Worm (Caenorhabditis elegans) whole organism, midembryonic: ENCODE data around the gene C37C3.2.

Source experiments
- T22C8.4 ChIP-seq: fragments of 200-800 bp; sonication (Bioruptor generic); IDR thresholded peaks from 2 replicates; pipeline ENCODE4 v1.3.6; 2022; ENCODE audit warnings: missing genetic modification characterization, missing compliant biosample characterization
- cog-1 ChIP-seq: sonication (generic microtip); optimal IDR thresholded peaks from 2 replicates; lab custom pipeline; 2016; ENCODE audit warnings: missing genetic modification characterization, missing compliant biosample characterization
- flt-1 ChIP-seq: fragments of 200-800 bp; sonication (Bioruptor generic); IDR thresholded peaks from 2 replicates; pipeline ENCODE4 v1.3.6; 2022; ENCODE audit warnings: missing genetic modification characterization, missing compliant biosample characterization
- klf-2 ChIP-seq: fragments of 200-800 bp; sonication (Bioruptor generic); conservative IDR thresholded peaks from 2 replicates; pipeline ENCODE4 v1.3.6; 2022; ENCODE audit warnings: missing genetic modification reagents, missing genetic modification characterization, missing compliant biosample characterization
- med-1 ChIP-seq: sonication (generic microtip); optimal IDR thresholded peaks from 2 replicates; lab custom pipeline; 2017; ENCODE audit warnings: missing genetic modification characterization, mild to moderate bottlenecking, missing compliant biosample characterization, antibody characterized with exemption, missing genetic modification reagents; ENCODE audit not compliant: insufficient read depth
- ref-1 ChIP-seq: fragments of 200-800 bp; sonication (Bioruptor generic); conservative IDR thresholded peaks from 2 replicates; pipeline ENCODE4 v1.3.6; 2022; ENCODE audit warnings: missing genetic modification reagents, missing genetic modification characterization, missing compliant biosample characterization
- tab-1 ChIP-seq: fragments of 200-800 bp; sonication (Bioruptor generic); IDR thresholded peaks from 2 replicates; pipeline ENCODE4 v1.3.6; 2022; ENCODE audit warnings: missing genetic modification characterization, missing compliant biosample characterization
- ztf-23 ChIP-seq: fragments of 200-800 bp; sonication (Bioruptor generic); IDR thresholded peaks from 2 replicates; pipeline ENCODE4 v1.3.6; 2022; ENCODE audit warnings: missing genetic modification reagents, missing genetic modification characterization, missing compliant biosample characterization
- ztf-29 ChIP-seq: fragments of 200-800 bp; sonication (Bioruptor generic); IDR thresholded peaks from 2 replicates; pipeline ENCODE4 v1.3.6; 2022; ENCODE audit warnings: missing genetic modification reagents, missing genetic modification characterization, missing compliant biosample characterization

Gene C37C3.2

ce11 chrV:7861792-7862191 is 6.0 kb downstream of the C37C3.2 start, which contains the start of gene C37C3.17:
Gene C37C3.17 (minus strand): TSS chrV:7861892.
- no peak for TF ChIP-seq T22C8.4
- no peak for TF ChIP-seq ref-1
- TF ChIP-seq klf-2: no peak
- TF ChIP-seq flt-1 (GFP tag; lab: Robert Waterston, UW): no peak
- TF ChIP-seq med-1: no peak
- no peak for TF ChIP-seq tab-1 (GFP tag; lab: Robert Waterston, UW)

DNA sequence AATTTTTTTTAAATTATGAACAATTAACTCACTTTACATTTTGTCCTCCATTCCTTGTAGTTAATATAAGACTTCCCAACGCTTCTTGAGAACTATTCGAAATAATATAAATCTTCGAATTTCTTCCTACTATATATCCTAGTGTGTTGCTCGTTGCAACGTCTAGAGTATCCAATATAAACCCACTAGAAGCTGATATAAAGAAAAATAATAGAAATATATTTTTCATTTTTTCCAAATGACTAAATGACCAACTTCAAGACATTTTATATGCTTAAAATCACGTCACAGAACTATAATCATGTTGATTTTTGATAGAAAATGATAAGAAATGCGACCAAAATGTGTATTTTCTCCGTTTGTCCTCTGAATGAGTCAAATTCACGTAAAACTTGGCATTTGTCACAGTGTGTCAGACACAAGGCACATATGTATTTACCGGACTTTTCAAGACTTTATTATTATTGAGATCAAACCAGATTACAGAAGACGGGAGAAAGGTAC is 7.3 kb downstream of the C37C3.2 start, which contains the start of gene C37C3.10:
Gene C37C3.10, minus strand, starts transcription at position 51 of the 504 bp plus-strand sequence.
- no peak for TF ChIP-seq klf-2
- TF ChIP-seq cog-1 (tag; lab: Kevin White, UChicago): no peak
- TF ChIP-seq flt-1 (GFP tag; lab: Robert Waterston, UW): no peak
- TF ChIP-seq T22C8.4: no peak
- no peak for TF ChIP-seq tab-1 (GFP tag; lab: Robert Waterston, UW)
- TF ChIP-seq ref-1: no peak
- no peak for TF ChIP-seq med-1
- no peak for TF ChIP-seq ztf-29 (GFP tag; lab: Robert Waterston, UW)

ce11 chrV:7864663-7865062 is 8.9 kb downstream of the C37C3.2 start, which contains the start of gene C37C3.11:
Gene C37C3.11 (minus strand): TSS chrV:7864763.
- TF ChIP-seq ref-1 (no peak), T22C8.4 (no peak), ztf-23 (no peak), tab-1 (GFP tag; lab: Robert Waterston, UW) (no peak), flt-1 (GFP tag; lab: Robert Waterston, UW) (no peak), cog-1 (tag; lab: Kevin White, UChicago) (no peak), klf-2 (no peak), med-1 (no peak), ztf-29 (GFP tag; lab: Robert Waterston, UW) (no peak)

DNA sequence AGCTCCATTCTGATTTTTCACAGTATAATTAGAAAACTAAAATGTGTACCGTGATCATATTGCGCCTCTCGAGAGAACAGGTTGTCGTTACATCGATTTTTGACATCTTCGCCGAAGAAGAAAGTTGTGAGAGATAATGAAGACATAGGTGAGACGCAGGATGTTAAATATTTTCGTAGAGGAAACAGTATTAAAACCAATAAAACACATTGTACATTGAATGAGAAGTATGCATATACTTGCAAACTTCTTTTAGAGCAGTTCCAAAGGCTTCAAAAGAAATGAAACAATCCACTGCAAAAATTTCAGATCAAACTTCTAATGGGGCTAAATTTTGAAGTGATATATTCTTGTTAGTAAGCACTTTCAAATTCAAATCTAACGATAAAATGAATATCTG is 15.0 kb downstream of the C37C3.2 start, which contains the start of gene nipi-4:
Gene nipi-4, minus strand, starts transcription at position 101 of the 400 bp plus-strand sequence.
- TF ChIP-seq klf-2: no peak
- no peak for TF ChIP-seq cog-1 (tag; lab: Kevin White, UChicago)
- TF ChIP-seq med-1: no peak
- TF ChIP-seq flt-1 (GFP tag; lab: Robert Waterston, UW): no peak
- TF ChIP-seq T22C8.4: no peak
- no peak for TF ChIP-seq ztf-29 (GFP tag; lab: Robert Waterston, UW)
- no peak for TF ChIP-seq ztf-23
- no peak for TF ChIP-seq ref-1
- no peak for TF ChIP-seq tab-1 (GFP tag; lab: Robert Waterston, UW)

DNA sequence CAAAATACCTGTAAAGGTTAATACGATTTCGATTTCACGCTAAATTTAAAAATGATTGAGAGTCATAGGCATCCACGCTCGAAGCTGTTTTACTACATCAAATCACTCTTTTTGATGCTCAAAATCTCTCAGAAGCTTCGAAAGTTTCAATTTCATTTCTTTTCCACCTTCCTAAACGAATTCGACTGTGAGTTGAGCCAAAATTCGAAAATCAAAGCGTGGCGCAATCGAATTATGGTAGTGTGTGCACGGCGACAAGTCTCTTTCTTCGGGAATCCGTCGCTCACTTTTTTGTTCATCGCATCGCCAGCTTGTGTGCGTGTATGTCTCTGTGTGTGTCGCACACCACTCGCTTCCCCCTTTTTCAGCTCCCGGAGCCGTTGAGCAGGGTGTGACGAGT is 17.2 kb downstream of the C37C3.2 start:
- TF ChIP-seq cog-1 (tag; lab: Kevin White, UChicago) (no peak), T22C8.4 (no peak), med-1 (no peak), flt-1 (GFP tag; lab: Robert Waterston, UW) (no peak), tab-1 (GFP tag; lab: Robert Waterston, UW) (no peak), ztf-23 (no peak), klf-2 (no peak), ref-1 (no peak), ztf-29 (GFP tag; lab: Robert Waterston, UW) (no peak)

DNA sequence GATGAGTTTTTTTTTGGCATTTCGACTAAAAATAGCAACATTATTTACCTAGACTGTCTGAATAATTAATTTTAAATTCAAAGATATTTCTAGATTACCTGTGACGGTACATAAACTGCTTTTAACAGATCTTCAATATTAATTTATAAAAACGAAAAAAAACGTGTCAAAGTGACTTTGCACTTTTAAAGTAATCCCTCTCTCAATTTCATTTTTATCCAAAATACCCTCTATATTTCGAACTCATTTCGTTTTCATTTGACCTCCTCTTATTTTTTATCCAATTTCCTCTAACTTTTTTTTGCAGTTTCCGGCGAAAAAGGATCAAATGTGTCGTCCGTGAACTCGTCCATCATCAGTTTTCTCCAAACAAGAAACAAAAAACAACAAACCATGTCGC is 19.7 kb downstream of the C37C3.2 start, which contains the start of gene F40A3.4:
Gene F40A3.4, plus strand, starts transcription at position 301 of the 400 bp plus-strand sequence.
- TF ChIP-seq ztf-29 (GFP tag; lab: Robert Waterston, UW) (no peak), ref-1 (no peak), ztf-23 (no peak), cog-1 (tag; lab: Kevin White, UChicago) (no peak), tab-1 (GFP tag; lab: Robert Waterston, UW) (no peak)

DNA sequence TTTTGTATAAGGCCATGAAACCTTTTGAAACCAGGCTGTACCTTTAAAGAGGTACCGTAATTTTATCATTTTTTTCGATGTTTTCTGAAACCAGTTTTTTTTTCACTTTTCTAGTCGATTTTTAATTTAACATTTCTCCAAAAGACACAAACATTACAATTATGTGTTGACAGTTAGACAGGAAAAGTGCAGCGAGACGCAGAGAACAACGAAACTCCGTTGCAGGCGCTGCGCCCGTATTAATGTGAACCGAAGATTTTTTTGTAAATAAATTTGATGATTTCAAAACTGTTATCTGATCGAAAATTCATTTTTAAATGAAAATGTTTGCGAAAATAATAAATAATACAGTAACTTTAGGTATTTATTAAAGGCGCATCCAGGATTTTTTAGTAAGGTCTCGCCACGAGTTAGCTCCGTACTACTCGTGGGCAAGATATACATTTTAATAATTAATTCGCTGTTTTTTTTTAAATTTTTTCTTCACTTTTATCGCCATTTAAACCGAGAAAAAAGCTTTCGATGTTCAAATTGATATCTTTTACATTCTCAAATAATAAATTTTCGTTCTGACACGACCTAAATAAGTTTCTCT is 21.2 kb downstream of the C37C3.2 start, which contains the start of gene F40A3.3:
Gene F40A3.3, plus strand, starts transcription at position 564 of the 595 bp plus-strand sequence.
- no peak for TF ChIP-seq med-1
- TF ChIP-seq ztf-23: no peak
- no peak for TF ChIP-seq tab-1 (GFP tag; lab: Robert Waterston, UW)
- no peak for TF ChIP-seq cog-1 (tag; lab: Kevin White, UChicago)
- no peak for TF ChIP-seq klf-2
- no peak for TF ChIP-seq ref-1
- no peak for TF ChIP-seq flt-1 (GFP tag; lab: Robert Waterston, UW)
- TF ChIP-seq T22C8.4: no peak
- TF ChIP-seq ztf-29 (GFP tag; lab: Robert Waterston, UW): no peak

DNA sequence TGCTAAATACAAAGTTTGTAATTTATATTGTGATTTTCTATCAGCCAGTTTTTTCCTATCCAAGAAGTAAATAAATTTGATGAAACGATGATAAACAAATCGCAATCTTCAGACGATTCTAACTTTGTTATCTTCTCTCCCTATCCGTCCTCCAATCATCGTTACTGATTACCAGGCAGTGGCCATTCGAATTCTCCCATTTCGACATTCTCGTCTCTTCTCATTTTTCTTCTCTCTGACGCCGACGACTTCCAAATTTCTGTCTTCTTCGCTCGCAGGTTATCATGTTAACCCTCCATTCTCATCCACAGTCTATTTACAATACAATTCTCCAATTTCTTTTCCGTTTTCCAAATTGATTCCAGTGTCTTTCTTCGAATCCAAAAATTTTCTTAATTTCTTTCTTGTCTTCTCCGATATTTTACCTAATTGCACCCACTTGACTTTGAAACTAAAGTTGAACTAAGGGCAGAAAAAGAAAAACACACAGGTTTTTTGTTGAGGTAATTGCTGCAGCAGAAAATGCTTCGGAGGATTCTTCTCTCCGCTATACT is 22.7 kb downstream of the C37C3.2 start, which contains the start of gene F40A3.2:
Gene F40A3.2, plus strand, starts transcription at position 504 of the 554 bp plus-strand sequence.
- TF ChIP-seq tab-1 (GFP tag; lab: Robert Waterston, UW): no peak

DNA sequence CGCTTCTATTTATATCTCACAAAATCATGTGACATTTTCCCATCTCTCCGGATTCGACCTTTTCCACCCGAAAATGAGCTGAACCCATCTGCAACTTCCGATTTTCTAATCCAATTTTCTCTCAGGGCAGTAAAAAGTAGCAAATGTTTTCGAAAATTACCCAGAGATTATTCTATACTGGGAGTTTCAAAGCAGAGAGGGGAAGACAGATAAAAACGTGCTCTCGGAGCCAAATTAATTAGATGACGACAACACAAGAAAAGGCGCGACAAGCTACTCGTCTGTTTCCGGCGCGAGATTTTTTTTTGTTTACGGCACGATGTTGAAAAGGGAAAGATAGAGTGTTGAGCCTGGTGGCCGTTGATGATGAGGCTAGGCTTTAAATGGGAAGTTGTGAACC is 28.7 kb downstream of the C37C3.2 start:
- TF ChIP-seq cog-1 (tag; lab: Kevin White, UChicago) (no peak), ztf-23 (no peak), T22C8.4 (no peak), ztf-29 (GFP tag; lab: Robert Waterston, UW) (no peak), klf-2 (no peak), flt-1 (GFP tag; lab: Robert Waterston, UW) (no peak), med-1 (no peak), tab-1 (GFP tag; lab: Robert Waterston, UW) (no peak), ref-1 (no peak)

DNA sequence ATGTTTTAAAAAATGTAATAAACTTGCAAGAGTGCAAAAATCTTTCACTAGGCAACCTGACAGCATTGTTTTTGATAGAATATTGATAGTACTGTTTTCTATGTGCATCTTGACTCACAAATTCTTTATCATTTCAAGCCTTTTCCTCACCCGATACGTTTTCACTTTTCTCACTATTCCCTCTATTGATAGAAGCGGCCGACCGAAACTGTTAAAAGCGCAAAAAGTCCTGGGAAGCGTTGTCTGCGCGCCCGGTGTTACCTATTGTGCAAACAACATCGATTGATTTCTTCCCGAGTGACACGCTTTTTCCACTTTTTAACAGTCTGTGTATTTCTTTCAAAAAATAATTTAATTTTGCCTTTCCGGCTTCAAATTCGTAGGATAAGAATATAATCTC is 32.3 kb downstream of the C37C3.2 start:
- TF ChIP-seq T22C8.4 (no peak), flt-1 (GFP tag; lab: Robert Waterston, UW) (no peak), ref-1 (no peak), ztf-29 (GFP tag; lab: Robert Waterston, UW) (no peak), cog-1 (tag; lab: Kevin White, UChicago) (no peak)
